Worm (Caenorhabditis elegans) whole organism, L1 larva: ENCODE data around the gene ent-4.
A peak's percentile ranks its signal among the peaks of the same experiment; 100 is the strongest.

Source experiments
- C04F5.9 ChIP-seq: sonication (generic microtip); optimal IDR thresholded peaks from 2 replicates; lab custom pipeline; 2016; ENCODE audit warnings: missing genetic modification characterization, missing compliant biosample characterization
- C16A3.4 ChIP-seq: fragments of 150-350 bp; optimal IDR thresholded peaks from 2 replicates; lab custom pipeline; 2014; ENCODE audit warnings: missing biosample characterization, missing genetic modification characterization
- C34B4.2 ChIP-seq: sonication (generic microtip); optimal IDR thresholded peaks from 2 replicates; lab custom pipeline; 2017; ENCODE audit warnings: mild to moderate bottlenecking, missing genetic modification characterization, missing compliant biosample characterization
- Y116A8C.19 ChIP-seq: sonication (generic microtip); optimal IDR thresholded peaks from 2 replicates; lab custom pipeline; 2016; ENCODE audit warnings: missing compliant biosample characterization, missing genetic modification characterization, borderline replicate concordance
- aha-1 ChIP-seq: fragments of 150-350 bp; optimal IDR thresholded peaks from 2 replicates; lab custom pipeline; 2014; ENCODE audit warnings: missing biosample characterization, missing genetic modification characterization
- blmp-1 ChIP-seq: fragments of 150-350 bp; optimal IDR thresholded peaks from 2 replicates; lab custom pipeline; 2014; ENCODE audit warnings: missing biosample characterization, missing genetic modification characterization
- ceh-82 ChIP-seq, 3 experiments: fragments of 150-350 bp in 1 of 3; sonication (generic microtip) in 2 of 3; optimal IDR thresholded peaks; 2 replicates each; lab custom pipeline; 2014 to 2017; ENCODE audit warnings: missing biosample characterization in 3 of 3, missing genetic modification characterization in 3 of 3
- ces-1 ChIP-seq: fragments of 150-350 bp; optimal IDR thresholded peaks from 2 replicates; lab custom pipeline; 2014; ENCODE audit warnings: missing biosample characterization, missing genetic modification reagents, missing genetic modification characterization
- dsc-1 ChIP-seq: sonication (generic microtip); optimal IDR thresholded peaks from 2 replicates; lab custom pipeline; 2016; ENCODE audit warnings: mild to moderate bottlenecking, missing genetic modification characterization, missing compliant biosample characterization
- efl-1 ChIP-seq, 4 experiments: fragments of 150-350 bp; optimal IDR thresholded peaks in 3 of 4; peaks in 1 of 4; 1 replicate in 1 of 4; 2 replicates in 3 of 4; lab custom pipeline; 2014; ENCODE audit warnings: missing biosample characterization in 2 of 4, missing genetic modification characterization in 2 of 4, missing genetic modification reagents in 2 of 4
- egl-27 ChIP-seq, 2 experiments: fragments of 150-350 bp in 1 of 2; sonication (generic microtip); optimal IDR thresholded peaks; 3 replicates each; lab custom pipeline; 2017 to 2018; ENCODE audit warnings: missing biosample characterization in 2 of 2, missing genetic modification characterization in 2 of 2, missing genetic modification reagents in 2 of 2
- elt-3 ChIP-seq, 6 experiments: fragments of 150-350 bp in 1 of 6; sonication (generic microtip); optimal IDR thresholded peaks; 2 replicates each; lab custom pipeline; 2017 to 2018; ENCODE audit warnings: missing biosample characterization in 6 of 6, missing genetic modification characterization in 6 of 6, inconsistent platforms in 1 of 6
- fkh-4 ChIP-seq: sonication (generic microtip); optimal IDR thresholded peaks from 2 replicates; lab custom pipeline; 2016; ENCODE audit warnings: missing compliant biosample characterization, missing genetic modification characterization, borderline replicate concordance
- fos-1 ChIP-seq: fragments of 150-350 bp; optimal IDR thresholded peaks from 2 replicates; lab custom pipeline; 2014; ENCODE audit warnings: missing biosample characterization, missing genetic modification characterization
- hlh-17 ChIP-seq: fragments of 200-800 bp; sonication (Bioruptor generic); optimal IDR thresholded peaks from 2 replicates; lab custom pipeline; 2018; ENCODE audit warnings: missing genetic modification characterization, mild to moderate bottlenecking, missing compliant biosample characterization, moderate library complexity, borderline replicate concordance
- irx-1 ChIP-seq: sonication (generic microtip); optimal IDR thresholded peaks from 2 replicates; lab custom pipeline; 2016; ENCODE audit warnings: missing genetic modification characterization, missing compliant biosample characterization
- lin-13 ChIP-seq: fragments of 150-350 bp; optimal IDR thresholded peaks from 2 replicates; lab custom pipeline; 2014; ENCODE audit warnings: missing biosample characterization, missing genetic modification reagents, missing genetic modification characterization
- lin-14 ChIP-seq: fragments of 200-800 bp; sonication (Bioruptor generic); optimal IDR thresholded peaks from 2 replicates; lab custom pipeline; 2018; ENCODE audit warnings: mild to moderate bottlenecking, missing genetic modification characterization, moderate library complexity, missing compliant biosample characterization
- lin-35 ChIP-seq, 2 experiments: fragments of 150-350 bp; optimal IDR thresholded peaks; 2 replicates each; lab custom pipeline; 2014; ENCODE audit warnings: missing biosample characterization in 2 of 2, missing genetic modification characterization in 2 of 2, missing genetic modification reagents in 2 of 2
- lin-39 ChIP-seq: fragments of 150-350 bp; optimal IDR thresholded peaks from 2 replicates; lab custom pipeline; 2014; ENCODE audit warnings: missing biosample characterization, missing genetic modification reagents, missing genetic modification characterization
- lir-3 ChIP-seq: sonication (generic microtip); optimal IDR thresholded peaks from 2 replicates; lab custom pipeline; 2016; ENCODE audit warnings: mild to moderate bottlenecking, missing genetic modification characterization, moderate library complexity, missing compliant biosample characterization; ENCODE audit not compliant: poor library complexity
- lsy-2 ChIP-seq, 2 experiments: fragments of 150-350 bp; optimal IDR thresholded peaks; 2 replicates each; lab custom pipeline; 2014; ENCODE audit warnings: missing biosample characterization in 2 of 2, missing genetic modification characterization in 2 of 2
- mab-9 ChIP-seq: fragments of 200-800 bp; sonication (Bioruptor generic); IDR thresholded peaks from 2 replicates; pipeline ENCODE4 v1.3.6; 2022; ENCODE audit warnings: missing genetic modification reagents, missing genetic modification characterization, missing compliant biosample characterization
- mdl-1 ChIP-seq, 2 experiments: fragments of 150-350 bp; optimal IDR thresholded peaks; 2 replicates each; lab custom pipeline; 2014 to 2017; ENCODE audit warnings: missing biosample characterization in 2 of 2, missing genetic modification characterization in 2 of 2, inconsistent platforms in 1 of 2
- mep-1 ChIP-seq: fragments of 150-350 bp; optimal IDR thresholded peaks from 2 replicates; lab custom pipeline; 2014; ENCODE audit warnings: missing biosample characterization, missing genetic modification characterization
- nhr-12 ChIP-seq: sonication (generic microtip); optimal IDR thresholded peaks from 2 replicates; lab custom pipeline; 2017; ENCODE audit warnings: missing biosample characterization, missing genetic modification characterization
- nhr-19 ChIP-seq: fragments of 200-800 bp; sonication (Bioruptor generic); conservative IDR thresholded peaks from 2 replicates; pipeline ENCODE4 v1.3.6; 2022; ENCODE audit warnings: missing genetic modification characterization, missing compliant biosample characterization
- nhr-28 ChIP-seq: fragments of 150-350 bp; optimal IDR thresholded peaks from 2 replicates; lab custom pipeline; 2014; ENCODE audit warnings: missing biosample characterization, missing genetic modification characterization
- nhr-71 ChIP-seq: sonication (generic microtip); optimal IDR thresholded peaks from 2 replicates; lab custom pipeline; 2016; ENCODE audit warnings: mild to moderate bottlenecking, missing genetic modification characterization, moderate library complexity, missing compliant biosample characterization
- nhr-85 ChIP-seq: sonication (generic microtip); peaks from one replicate; lab custom pipeline; 2016; ENCODE audit warnings: missing genetic modification characterization, inconsistent platforms, missing compliant biosample characterization
- pag-3 ChIP-seq: sonication (generic microtip); optimal IDR thresholded peaks from 2 replicates; lab custom pipeline; 2017; ENCODE audit warnings: missing genetic modification characterization, mild to moderate bottlenecking, missing compliant biosample characterization, antibody characterized with exemption, borderline replicate concordance; ENCODE audit not compliant: insufficient read depth
- pqm-1 ChIP-seq: sonication (generic microtip); optimal IDR thresholded peaks from 3 replicates; lab custom pipeline; 2017; ENCODE audit warnings: missing biosample characterization, missing genetic modification characterization
- rnt-1 ChIP-seq: sonication (generic microtip); optimal IDR thresholded peaks from 2 replicates; lab custom pipeline; 2016; ENCODE audit warnings: mild to moderate bottlenecking, missing genetic modification characterization, moderate library complexity, missing compliant biosample characterization
- snu-23 ChIP-seq: sonication (generic microtip); optimal IDR thresholded peaks from 2 replicates; lab custom pipeline; 2016; ENCODE audit warnings: missing genetic modification characterization, missing compliant biosample characterization
- swsn-7 ChIP-seq: sonication (generic microtip); optimal IDR thresholded peaks from 2 replicates; lab custom pipeline; 2016; ENCODE audit warnings: missing genetic modification characterization, missing compliant biosample characterization
- tbx-2 ChIP-seq: sonication (generic microtip); optimal IDR thresholded peaks from 2 replicates; lab custom pipeline; 2016; ENCODE audit warnings: missing genetic modification characterization, missing compliant biosample characterization
- unc-130 ChIP-seq: fragments of 150-350 bp; optimal IDR thresholded peaks from 2 replicates; lab custom pipeline; 2017; ENCODE audit warnings: missing biosample characterization, missing genetic modification characterization, inconsistent platforms
- unc-86 ChIP-seq: sonication (generic microtip); optimal IDR thresholded peaks from 2 replicates; lab custom pipeline; 2016; ENCODE audit warnings: missing genetic modification characterization, missing compliant biosample characterization
- unc-98 ChIP-seq: fragments of 200-800 bp; sonication (Bioruptor generic); IDR thresholded peaks from 2 replicates; pipeline ENCODE4 v1.3.6; 2022; ENCODE audit warnings: missing genetic modification characterization, missing compliant biosample characterization
- zag-1 ChIP-seq: fragments of 150-350 bp; optimal IDR thresholded peaks from 2 replicates; lab custom pipeline; 2014; ENCODE audit warnings: missing biosample characterization, missing genetic modification characterization
- ztf-11 ChIP-seq, 2 experiments: sonication (generic microtip); optimal IDR thresholded peaks; 2 replicates each; lab custom pipeline; 2016 to 2017; ENCODE audit warnings: missing genetic modification characterization in 2 of 2, missing biosample characterization in 1 of 2, missing compliant biosample characterization in 1 of 2

The ent-4 gene

ce11 chrIV:13696900-13697299 lies 29.8 kb upstream of the ent-4 start:
- peak; percentile 42 for TF ChIP-seq dsc-1 (tag; lab: Kevin White, UChicago)
- TF ChIP-seq lin-39 = no peak
- TF ChIP-seq nhr-12 = no peak
- peak; percentile 45 for TF ChIP-seq rnt-1 (tag; lab: Kevin White, UChicago)
- no peak for TF ChIP-seq blmp-1 (tag; lab: Kevin White, UChicago)
- no peak for TF ChIP-seq C04F5.9 (tag; lab: Kevin White, UChicago)
- TF ChIP-seq, all 84 proteins: peak for 2

- TF ChIP-seq nhr-12 (no peak), elt-3 (tag; optimal IDR thresholded peaks at IDR 0.05; lab: Kevin White, UChicago) (no peak), C16A3.4 (no peak)
Observed at ce11 chrIV:13698603-13699002, 28.1 kb upstream of the ent-4 start, which contains the start of gene T23G4.127. Gene T23G4.127, minus strand, starts transcription at chrIV:13698703.

ce11 chrIV:13699384-13699788 lies 27.3 kb upstream of the ent-4 start:
- TF ChIP-seq mdl-1 (tag; optimal IDR thresholded peaks at IDR 0.05; lab: Kevin White, UChicago) (no peak), ztf-11 (tag; optimal IDR thresholded peaks at IDR 0.05; lab: Kevin White, UChicago) (peak in 1 of 2 experiments; percentile 53), lin-14 (GFP tag; lab: Kevin White, UChicago) (peak; percentile 86), ceh-82 (tag; optimal IDR thresholded peaks at IDR 0.05; lab: Kevin White, UChicago) (no peak), fkh-4 (tag; lab: Kevin White, UChicago) (peak; percentile 59), efl-1 (optimal IDR thresholded peaks at IDR 0.05; lab: Kevin White, UChicago) (no peak), efl-1 (GFP tag; optimal IDR thresholded peaks at IDR 0.05 in 1 of 2; lab: Kevin White, UChicago) (no peak), lsy-2 (tag; optimal IDR thresholded peaks at IDR 0.05; lab: Kevin White, UChicago) (peak in 1 of 2 experiments; percentile 31), mep-1 (tag; lab: Kevin White, UChicago) (peak; percentile 17), rnt-1 (tag; lab: Kevin White, UChicago) (peak; percentile 85), lin-35 (GFP tag; optimal IDR thresholded peaks at IDR 0.05; lab: Kevin White, UChicago) (no peak), dsc-1 (tag; lab: Kevin White, UChicago) (peak; percentile 93), nhr-19 (GFP tag; lab: Robert Waterston, UW) (0 out of 2 replicates have a peak, but pooled peaks have one; percentile 17), hlh-17 (GFP tag; lab: Kevin White, UChicago) (no peak), blmp-1 (tag; lab: Kevin White, UChicago) (peak; percentile 21), nhr-28 (tag; lab: Kevin White, UChicago) (no peak), nhr-85 (peak; percentile 74), C34B4.2 (tag; lab: Kevin White, UChicago) (no peak), swsn-7 (tag; lab: Kevin White, UChicago) (peak; percentile 7), fos-1 (no peak), pqm-1 (no peak), snu-23 (GFP tag; lab: Kevin White, UChicago) (peak; percentile 13), lin-39 (peak; percentile 83), nhr-71 (tag; lab: Kevin White, UChicago) (peak; percentile 68), mab-9 (GFP tag; lab: Robert Waterston, UW) (peak; percentile 79), unc-98 (GFP tag; lab: Robert Waterston, UW) (no peak), lir-3 (tag; lab: Kevin White, UChicago) (no peak), Y116A8C.19 (no peak), zag-1 (tag; lab: Kevin White, UChicago) (no peak), unc-130 (no peak), pag-3 (peak; percentile 6), unc-86 (no peak), aha-1 (no peak), ces-1 (GFP tag; lab: Kevin White, UChicago) (no peak), tbx-2 (tag; lab: Kevin White, UChicago) (peak; percentile 50), lin-13 (no peak), egl-27 (tag; optimal IDR thresholded peaks at IDR 0.05; lab: Kevin White, UChicago) (peak in 1 of 2 experiments; percentile 39), irx-1 (peak; percentile 30)
